Fruit fly (Drosophila melanogaster): ENCODE results near the gene Nep2.

dm6 chr3R:4690508-4690907, 41.2 kb downstream of the Nep2 start, which contains the start of gene CG33927:
- TF ChIP-seq CG16779 (tag; optimal IDR thresholded peaks at IDR 0.05) (no peak), Hr39 (GFP tag; optimal IDR thresholded peaks at IDR 0.05) (no peak)

Data from whole organism, prepupa.